Worm (Caenorhabditis elegans) whole organism, young adult: ENCODE data around the gene Y62H9A.16.

Experiments used
- B0035.1 ChIP-seq: sonication (generic microtip); optimal IDR thresholded peaks from 2 replicates; lab custom pipeline; 2016; ENCODE audit warnings: missing genetic modification characterization, mild to moderate bottlenecking, missing compliant biosample characterization, missing genotype, missing genetic modification reagents
- aptf-2 ChIP-seq: fragments of 200-800 bp; sonication (Bioruptor generic); conservative IDR thresholded peaks from 2 replicates; pipeline ENCODE4 v1.3.6; 2022; ENCODE audit warnings: missing genetic modification reagents, missing genetic modification characterization, missing compliant biosample characterization
- ccch-3 ChIP-seq: fragments of 200-800 bp; sonication (Bioruptor generic); optimal IDR thresholded peaks from 2 replicates; lab custom pipeline; 2018; ENCODE audit warnings: mild to moderate bottlenecking, missing genetic modification characterization, missing compliant biosample characterization
- ceh-27 ChIP-seq: fragments of 200-800 bp; sonication (Bioruptor generic); optimal IDR thresholded peaks from 2 replicates; lab custom pipeline; 2018; ENCODE audit warnings: mild to moderate bottlenecking, missing genetic modification characterization, moderate library complexity, missing compliant biosample characterization
- ceh-58 ChIP-seq: fragments of 200-800 bp; sonication (Bioruptor generic); IDR thresholded peaks from 2 replicates; pipeline ENCODE4 v1.3.6; 2022; ENCODE audit warnings: missing genetic modification characterization, missing compliant biosample characterization
- lin-26 ChIP-seq: fragments of 200-800 bp; sonication (Bioruptor generic); IDR thresholded peaks from 2 replicates; pipeline ENCODE4 v1.3.6; 2022; ENCODE audit warnings: missing genetic modification reagents, missing genetic modification characterization, missing compliant biosample characterization
- nhr-90 ChIP-seq: sonication (generic microtip); optimal IDR thresholded peaks from 2 replicates; lab custom pipeline; 2016; ENCODE audit warnings: missing genotype, mild to moderate bottlenecking, missing genetic modification characterization, missing compliant biosample characterization
- rec-8 ChIP-seq, 2 experiments: sonication (generic microtip); optimal IDR thresholded peaks; 2 replicates each; lab custom pipeline; 2016; ENCODE audit warnings: mild to moderate bottlenecking in 2 of 2, missing genetic modification characterization in 2 of 2, missing genetic modification reagents in 2 of 2, missing genotype in 2 of 2, missing biosample characterization in 1 of 2, missing compliant biosample characterization in 1 of 2, moderate library complexity in 1 of 2
- sea-2 ChIP-seq: fragments of 200-800 bp; sonication (Bioruptor generic); IDR thresholded peaks from 2 replicates; pipeline ENCODE4 v1.3.6; 2022; ENCODE audit warnings: missing genetic modification characterization, missing compliant biosample characterization
- snpc-4 ChIP-seq, 5 experiments: fragments of 150-350 bp in 1 of 5; sonication (generic microtip) in 4 of 5; optimal IDR thresholded peaks; 2 replicates each; lab custom pipeline; 2014 to 2018; ENCODE audit warnings: missing genetic modification characterization in 5 of 5, missing biosample characterization in 3 of 5, antibody characterized with exemption in 2 of 5, mild to moderate bottlenecking in 2 of 5, missing compliant biosample characterization in 2 of 5, missing genotype in 2 of 5, moderate library complexity in 2 of 5, missing genetic modification reagents in 1 of 5
- unc-130 ChIP-seq: sonication (generic microtip); optimal IDR thresholded peaks from 2 replicates; lab custom pipeline; 2016; ENCODE audit warnings: missing genetic modification reagents, missing genetic modification characterization, missing compliant biosample characterization

DNA sequence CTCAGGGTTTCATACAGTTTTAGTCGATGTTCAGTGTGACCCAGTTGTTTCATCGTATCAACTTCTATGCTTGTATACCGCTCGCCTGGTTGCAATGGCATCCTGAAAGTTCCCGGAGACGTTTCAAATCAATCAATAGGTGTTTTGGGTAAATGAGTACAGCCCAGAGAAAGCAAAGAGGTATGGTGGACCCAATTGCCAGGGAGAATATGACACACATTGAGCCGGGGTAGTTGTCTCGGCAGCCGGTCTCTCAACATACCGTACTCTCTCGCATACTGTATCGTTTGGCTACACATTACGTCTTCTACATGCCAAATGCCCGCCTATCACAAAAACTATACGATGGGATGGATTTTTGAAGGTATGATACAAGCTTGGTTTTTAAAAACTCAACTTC lies 20.1 kb upstream of the Y62H9A.16 start, which contains the start of gene Y62H9A.9:
- no peak for TF ChIP-seq B0035.1 (tag; lab: Kevin White, UChicago)
- no peak for TF ChIP-seq unc-130 (GFP tag; lab: Kevin White, UChicago)
- no peak for TF ChIP-seq lin-26
- TF ChIP-seq ceh-58 = no peak
- no peak for TF ChIP-seq ceh-27 (GFP tag; lab: Kevin White, UChicago)
- no peak for TF ChIP-seq snpc-4 (GFP tag; optimal IDR thresholded peaks at IDR 0.05; lab: Kevin White, UChicago)
- no peak for TF ChIP-seq snpc-4 (tag; optimal IDR thresholded peaks at IDR 0.05; lab: Kevin White, UChicago)
- TF ChIP-seq rec-8 (tag; optimal IDR thresholded peaks at IDR 0.05; lab: Kevin White, UChicago) = no peak
- TF ChIP-seq nhr-90 (tag; lab: Kevin White, UChicago) = no peak
- TF ChIP-seq aptf-2 = no peak
- TF ChIP-seq sea-2 = no peak
- no peak for TF ChIP-seq ccch-3 (GFP tag; lab: Kevin White, UChicago)
